Fruit fly (Drosophila melanogaster) Kc167 (cell line): Measurements from ENCODE around the gene CG14200.

Source experiments
- Myc ChIP-seq: fragments of >200 bp; optimal IDR thresholded peaks from 2 replicates; lab custom pipeline; 2017; ENCODE audit warnings: missing external identifiers
- h ChIP-seq: fragments of >200 bp; optimal IDR thresholded peaks from 3 replicates; lab custom pipeline; 2018; ENCODE audit warnings: missing external identifiers
- insv ChIP-seq: fragments of >200 bp; optimal IDR thresholded peaks from 3 replicates; lab custom pipeline; 2018; ENCODE audit warnings: missing external identifiers
- psq ChIP-seq: fragments of >200 bp; optimal IDR thresholded peaks from 2 replicates; lab custom pipeline; 2017; ENCODE audit warnings: missing external identifiers

dm6 chrX:19547382-19547781 lies 52.1 kb downstream of the CG14200 start, which contains the start of gene CG32532:
- TF ChIP-seq Myc (lab: Kevin White, UChicago), result no peak
- TF ChIP-seq h (lab: Kevin White, UChicago), result no peak
- no peak for TF ChIP-seq psq (lab: Kevin White, UChicago)
- TF ChIP-seq insv (lab: Kevin White, UChicago), result no peak
